Worm (Caenorhabditis elegans) whole organism, late embryonic: Measurements from ENCODE around the gene fbxa-84.
A peak's percentile ranks its signal among the peaks of the same experiment; 100 is the strongest.

ENCODE experiments used
- C08G9.2 ChIP-seq: sonication (generic microtip); optimal IDR thresholded peaks from 2 replicates; lab custom pipeline; 2016; ENCODE audit warnings: mild to moderate bottlenecking, missing genetic modification characterization, moderate library complexity, missing compliant biosample characterization
- C38D4.7 ChIP-seq: fragments of 200-800 bp; sonication (Bioruptor generic); optimal IDR thresholded peaks from 2 replicates; lab custom pipeline; 2018; ENCODE audit warnings: mild to moderate bottlenecking, missing genetic modification characterization, moderate library complexity, missing compliant biosample characterization
- K02D7.2 ChIP-seq: sonication (generic microtip); optimal IDR thresholded peaks from 2 replicates; lab custom pipeline; 2017; ENCODE audit warnings: mild to moderate bottlenecking, missing genetic modification characterization, missing compliant biosample characterization
- T23F11.4 ChIP-seq: fragments of 200-800 bp; sonication (Bioruptor generic); optimal IDR thresholded peaks from 2 replicates; lab custom pipeline; 2018; ENCODE audit warnings: mild to moderate bottlenecking, missing genetic modification characterization, missing compliant biosample characterization
- ama-1 ChIP-seq: fragments of 150-350 bp; optimal IDR thresholded peaks from 2 replicates; lab custom pipeline; 2014
- ceh-18 ChIP-seq: sonication (generic microtip); optimal IDR thresholded peaks from 2 replicates; lab custom pipeline; 2016; ENCODE audit warnings: missing genetic modification characterization, missing compliant biosample characterization
- ceh-19 ChIP-seq: fragments of 200-800 bp; sonication (Bioruptor generic); optimal IDR thresholded peaks from 2 replicates; lab custom pipeline; 2018; ENCODE audit warnings: mild to moderate bottlenecking, missing genetic modification characterization, missing compliant biosample characterization
- ceh-2 ChIP-seq: sonication (generic microtip); optimal IDR thresholded peaks from 2 replicates; lab custom pipeline; 2016; ENCODE audit warnings: missing genotype, missing genetic modification characterization, missing compliant biosample characterization
- ceh-22 ChIP-seq: sonication (generic microtip); optimal IDR thresholded peaks from 2 replicates; lab custom pipeline; 2017; ENCODE audit warnings: missing biosample characterization, missing genetic modification characterization
- ceh-24 ChIP-seq: sonication (generic microtip); optimal IDR thresholded peaks from 2 replicates; lab custom pipeline; 2016; ENCODE audit warnings: mild to moderate bottlenecking, missing genetic modification characterization, missing compliant biosample characterization
- ceh-30 ChIP-seq: fragments of 150-350 bp; optimal IDR thresholded peaks from 2 replicates; lab custom pipeline; 2014; ENCODE audit warnings: missing biosample characterization, missing genetic modification characterization
- ceh-31 ChIP-seq: sonication (generic microtip); optimal IDR thresholded peaks from 2 replicates; lab custom pipeline; 2016; ENCODE audit warnings: missing genetic modification characterization, missing compliant biosample characterization
- ceh-34 ChIP-seq: sonication (generic microtip); optimal IDR thresholded peaks from 2 replicates; lab custom pipeline; 2016; ENCODE audit warnings: mild to moderate bottlenecking, missing genetic modification characterization, missing compliant biosample characterization
- ceh-45 ChIP-seq: fragments of 200-800 bp; sonication (Bioruptor generic); IDR thresholded peaks from 2 replicates; pipeline ENCODE4 v1.3.6; 2022; ENCODE audit warnings: missing genetic modification reagents, missing genetic modification characterization, missing compliant biosample characterization
- ceh-6 ChIP-seq: fragments of 200-800 bp; sonication (Bioruptor generic); optimal IDR thresholded peaks from 2 replicates; lab custom pipeline; 2018; ENCODE audit warnings: mild to moderate bottlenecking, missing genetic modification characterization, missing compliant biosample characterization
- che-1 ChIP-seq: sonication (generic microtip); optimal IDR thresholded peaks from 2 replicates; lab custom pipeline; 2016; ENCODE audit warnings: mild to moderate bottlenecking, missing genetic modification characterization, missing compliant biosample characterization
- dmd-4 ChIP-seq: sonication (generic microtip); optimal IDR thresholded peaks from 2 replicates; lab custom pipeline; 2016; ENCODE audit warnings: borderline replicate concordance, missing genetic modification characterization, missing compliant biosample characterization
- fax-1 ChIP-seq: sonication (generic microtip); optimal IDR thresholded peaks from 2 replicates; lab custom pipeline; 2016; ENCODE audit warnings: missing genotype, missing genetic modification characterization, missing compliant biosample characterization
- gmeb-2 ChIP-seq: sonication (generic microtip); optimal IDR thresholded peaks from 2 replicates; lab custom pipeline; 2016; ENCODE audit warnings: missing genetic modification characterization, inconsistent platforms, missing compliant biosample characterization
- hlh-13 ChIP-seq: fragments of 200-800 bp; sonication (Bioruptor generic); optimal IDR thresholded peaks from 2 replicates; lab custom pipeline; 2018; ENCODE audit warnings: mild to moderate bottlenecking, missing genetic modification characterization, missing compliant biosample characterization
- hlh-6 ChIP-seq: sonication (generic microtip); optimal IDR thresholded peaks from 2 replicates; lab custom pipeline; 2016; ENCODE audit warnings: missing genotype, missing genetic modification characterization, missing compliant biosample characterization
- hlh-8 ChIP-seq: sonication (generic microtip); optimal IDR thresholded peaks from 2 replicates; lab custom pipeline; 2016; ENCODE audit warnings: missing genotype, missing genetic modification characterization, missing compliant biosample characterization
- lin-11 ChIP-seq: fragments of 200-800 bp; sonication (Bioruptor generic); optimal IDR thresholded peaks from 2 replicates; lab custom pipeline; 2018; ENCODE audit warnings: mild to moderate bottlenecking, missing genetic modification characterization, missing compliant biosample characterization
- madf-2 ChIP-seq: sonication (generic microtip); optimal IDR thresholded peaks from 2 replicates; lab custom pipeline; 2017; ENCODE audit warnings: missing genetic modification characterization, missing compliant biosample characterization
- nfya-1 ChIP-seq: sonication (generic microtip); optimal IDR thresholded peaks from 2 replicates; lab custom pipeline; 2017; ENCODE audit warnings: missing genetic modification characterization, mild to moderate bottlenecking, missing compliant biosample characterization, antibody characterized with exemption, moderate library complexity
- nhr-11 ChIP-seq: fragments of 150-350 bp; optimal IDR thresholded peaks from 2 replicates; lab custom pipeline; 2014; ENCODE audit warnings: missing biosample characterization, missing genetic modification characterization
- npax-4 ChIP-seq: sonication (generic microtip); optimal IDR thresholded peaks from 2 replicates; lab custom pipeline; 2016; ENCODE audit warnings: missing genetic modification characterization, missing compliant biosample characterization
- pag-3 ChIP-seq: sonication (generic microtip); optimal IDR thresholded peaks from 2 replicates; lab custom pipeline; 2016; ENCODE audit warnings: missing compliant biosample characterization, missing genetic modification characterization, borderline replicate concordance
- pax-1 ChIP-seq: fragments of 150-350 bp; optimal IDR thresholded peaks from 2 replicates; lab custom pipeline; 2014; ENCODE audit warnings: missing biosample characterization, missing genetic modification characterization
- pha-4 ChIP-seq: fragments of 150-350 bp; optimal IDR thresholded peaks from 2 replicates; lab custom pipeline; 2018; ENCODE audit warnings: missing biosample characterization, missing genetic modification reagents, missing genetic modification characterization
- pros-1 ChIP-seq: fragments of 150-350 bp; optimal IDR thresholded peaks from 2 replicates; lab custom pipeline; 2014; ENCODE audit warnings: missing biosample characterization, missing genetic modification reagents, missing genetic modification characterization
- ref-2 ChIP-seq: sonication (generic microtip); optimal IDR thresholded peaks from 2 replicates; lab custom pipeline; 2016; ENCODE audit warnings: missing genetic modification characterization, missing compliant biosample characterization
- sdc-2 ChIP-seq: sonication (generic microtip); optimal IDR thresholded peaks from 2 replicates; lab custom pipeline; 2016; ENCODE audit warnings: missing genotype, missing genetic modification characterization, missing compliant biosample characterization
- sox-2 ChIP-seq: fragments of 200-800 bp; sonication (Bioruptor generic); IDR thresholded peaks from 2 replicates; pipeline ENCODE4 v1.3.6; 2022; ENCODE audit warnings: missing genetic modification reagents, missing genetic modification characterization, missing compliant biosample characterization
- syd-9 ChIP-seq: sonication (generic microtip); optimal IDR thresholded peaks from 2 replicates; lab custom pipeline; 2016; ENCODE audit warnings: mild to moderate bottlenecking, missing genetic modification characterization, moderate library complexity, missing compliant biosample characterization
- unc-3 ChIP-seq, 2 experiments: fragments of 200-800 bp in 1 of 2; sonication (Bioruptor generic) in 1 of 2; sonication (generic microtip) in 1 of 2; conservative IDR thresholded peaks in 1 of 2; optimal IDR thresholded peaks in 1 of 2; 2 replicates each; pipeline versions ENCODE4 v1.3.6 to Lab custom; 2016 to 2022; ENCODE audit warnings: missing compliant biosample characterization in 2 of 2, missing genetic modification characterization in 2 of 2, missing genetic modification reagents in 1 of 2
- unc-55 ChIP-seq: sonication (generic microtip); optimal IDR thresholded peaks from 2 replicates; lab custom pipeline; 2017; ENCODE audit warnings: missing biosample characterization, missing genetic modification reagents, missing genetic modification characterization

The fbxa-84 gene

DNA sequence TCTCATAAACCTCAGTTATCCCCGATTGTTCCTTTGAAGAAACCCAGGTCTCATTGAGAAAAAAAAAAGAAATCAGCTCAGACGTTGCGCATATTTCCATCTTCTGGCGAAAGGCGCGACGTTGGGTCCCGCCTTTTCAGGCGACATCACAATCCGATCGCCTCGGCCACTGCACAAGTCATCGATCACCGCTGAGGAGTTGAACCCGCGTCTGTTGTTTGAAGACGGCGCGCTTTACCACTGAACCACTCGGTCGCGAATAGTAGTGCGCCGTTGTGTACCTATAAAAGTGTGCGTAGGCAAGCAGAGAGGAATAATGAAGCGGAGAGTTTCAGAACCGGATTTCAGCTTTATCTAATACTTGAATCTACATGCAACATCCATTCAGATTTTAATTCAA, 8.7 kb downstream of the fbxa-84 start, which contains the start of gene Y75B12B.11 (continued):
- TF ChIP-seq K02D7.2 (peak; percentile 85), hlh-8 (tag; lab: Kevin White, UChicago) (peak; percentile 84), hlh-6 (tag; lab: Kevin White, UChicago) (peak; percentile 92), ceh-6 (GFP tag; lab: Kevin White, UChicago) (peak; percentile 87), ceh-45 (GFP tag; lab: Robert Waterston, UW) (peak; percentile 81), sdc-2 (peak; percentile 84), nfya-1 (tag; lab: Kevin White, UChicago) (peak; percentile 70), lin-11 (peak; percentile 81), ceh-18 (peak; percentile 78), unc-3 (GFP tag; conservative IDR thresholded peaks at IDR 0.05; lab: Robert Waterston, UW) (peak; percentile 54; the same call in 1 of the 2 replicates), unc-3 (tag; optimal IDR thresholded peaks at IDR 0.05; lab: Kevin White, UChicago) (peak; percentile 71), ceh-24 (tag; lab: Kevin White, UChicago) (peak; percentile 84), syd-9 (peak; percentile 91), ceh-30 (tag; lab: Kevin White, UChicago) (peak; percentile 82), unc-55 (GFP tag; lab: Kevin White, UChicago) (peak; percentile 8), pax-1 (tag; lab: Kevin White, UChicago) (no peak)

ce11 chrV:15191971-15192370, 9.7 kb downstream of the fbxa-84 start:
- TF ChIP-seq sdc-2 = no peak
- no peak for TF ChIP-seq ref-2 (tag; lab: Kevin White, UChicago)
- TF ChIP-seq pros-1 = no peak
- TF ChIP-seq ceh-19 (GFP tag; lab: Kevin White, UChicago) = no peak
- no peak for TF ChIP-seq nhr-11 (tag; lab: Kevin White, UChicago)
- TF ChIP-seq sox-2 (GFP tag; lab: Robert Waterston, UW) = no peak
- no peak for TF ChIP-seq fax-1 (tag; lab: Kevin White, UChicago)

DNA sequence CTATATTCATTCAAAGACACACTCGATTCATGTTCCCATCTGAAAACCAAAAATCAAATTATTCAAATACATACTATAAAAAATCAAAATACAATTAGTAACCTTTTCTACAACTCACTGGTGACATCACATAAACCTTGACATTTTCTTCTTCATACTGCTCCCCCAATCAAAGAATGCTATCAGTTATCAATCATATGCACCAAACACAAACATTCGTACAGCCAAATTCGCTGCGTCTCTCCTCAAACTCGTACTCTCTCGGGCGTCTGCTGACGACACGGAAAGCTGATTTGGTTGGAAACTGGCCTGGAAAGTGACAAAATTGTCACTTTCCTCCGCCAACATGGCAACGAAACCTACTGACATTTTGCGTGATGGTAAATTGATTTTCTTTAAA, 10.1 kb downstream of the fbxa-84 start, which contains the start of gene plc-2:
plc-2 (plus strand) TSS at position 196 of the 400 bp plus-strand sequence.
- TF ChIP-seq lin-11 = no peak
- TF ChIP-seq ceh-24 (tag; lab: Kevin White, UChicago) = no peak
- TF ChIP-seq madf-2 (tag; lab: Kevin White, UChicago) = no peak
- no peak for TF ChIP-seq gmeb-2 (tag; lab: Kevin White, UChicago)
- TF ChIP-seq dmd-4 (tag; lab: Kevin White, UChicago) = no peak
- no peak for TF ChIP-seq ceh-18
- TF ChIP-seq sox-2 (GFP tag; lab: Robert Waterston, UW) = no peak
- TF ChIP-seq ceh-31 (tag; lab: Kevin White, UChicago) = no peak
- TF ChIP-seq C38D4.7 = no peak
- no peak for TF ChIP-seq pha-4 (tag; lab: Kevin White, UChicago)
- no peak for TF ChIP-seq npax-4 (tag; lab: Kevin White, UChicago)

DNA sequence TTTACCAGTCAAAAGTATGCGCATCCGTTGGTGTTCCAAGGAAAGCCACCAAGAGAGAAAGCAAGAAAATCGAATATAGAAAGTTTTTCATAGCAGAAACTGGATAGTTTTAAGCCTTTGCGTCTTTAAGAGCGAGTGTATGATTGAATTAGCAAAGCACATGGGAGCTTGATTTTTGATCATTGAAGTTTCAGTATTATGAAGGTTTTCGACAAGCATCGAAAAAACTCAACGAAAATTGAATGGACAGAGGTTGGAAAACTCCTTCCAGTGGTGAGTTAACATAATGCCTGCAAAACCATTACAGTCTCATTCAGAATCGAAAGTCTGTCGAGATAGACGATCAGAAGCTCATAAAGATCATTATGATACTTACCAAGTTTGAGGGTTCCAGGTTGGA, 11.7 kb downstream of the fbxa-84 start, which contains the start of gene Y75B12B.13:
Y75B12B.13 (minus strand) TSS at position 101 of the 400 bp plus-strand sequence.
- TF ChIP-seq T23F11.4 (GFP tag; lab: Kevin White, UChicago) = no peak
- no peak for TF ChIP-seq ceh-22 (tag; lab: Kevin White, UChicago)
- TF ChIP-seq C08G9.2 (tag; lab: Kevin White, UChicago) = no peak
- no peak for TF ChIP-seq ama-1 (lab: Kevin White, UChicago)
- TF ChIP-seq ceh-34 (tag; lab: Kevin White, UChicago) = no peak
- TF ChIP-seq che-1 (tag; lab: Kevin White, UChicago) = no peak
- no peak for TF ChIP-seq pha-4 (tag; lab: Kevin White, UChicago)
- TF ChIP-seq pag-3 (tag; lab: Kevin White, UChicago) = no peak
- TF ChIP-seq hlh-13 = no peak
- no peak for TF ChIP-seq ceh-19 (GFP tag; lab: Kevin White, UChicago)
- no peak for TF ChIP-seq ceh-31 (tag; lab: Kevin White, UChicago)
- no peak for TF ChIP-seq ceh-30 (tag; lab: Kevin White, UChicago)
- TF ChIP-seq lin-11 = no peak
- no peak for TF ChIP-seq ref-2 (tag; lab: Kevin White, UChicago)
- no peak for TF ChIP-seq sdc-2
- TF ChIP-seq ceh-2 (tag; lab: Kevin White, UChicago) = no peak
